Worm (Caenorhabditis elegans) whole organism, late embryonic: ENCODE results near the gene math-22.

Source experiments
- C38D4.7 ChIP-seq: fragments of 200-800 bp; sonication (Bioruptor generic); optimal IDR thresholded peaks from 2 replicates; lab custom pipeline; 2018; ENCODE audit warnings: mild to moderate bottlenecking, missing genetic modification characterization, moderate library complexity, missing compliant biosample characterization
- K02D7.2 ChIP-seq: sonication (generic microtip); optimal IDR thresholded peaks from 2 replicates; lab custom pipeline; 2017; ENCODE audit warnings: mild to moderate bottlenecking, missing genetic modification characterization, missing compliant biosample characterization
- K09A11.1 ChIP-seq: sonication (generic microtip); optimal IDR thresholded peaks from 2 replicates; lab custom pipeline; 2017; ENCODE audit warnings: antibody characterized with exemption, mild to moderate bottlenecking, missing genetic modification characterization, missing compliant biosample characterization; ENCODE audit not compliant: insufficient read depth
- T23F11.4 ChIP-seq: fragments of 200-800 bp; sonication (Bioruptor generic); optimal IDR thresholded peaks from 2 replicates; lab custom pipeline; 2018; ENCODE audit warnings: mild to moderate bottlenecking, missing genetic modification characterization, missing compliant biosample characterization
- ahr-1 ChIP-seq: sonication (generic microtip); optimal IDR thresholded peaks from 2 replicates; lab custom pipeline; 2016; ENCODE audit warnings: missing genetic modification characterization, missing compliant biosample characterization
- ama-1 ChIP-seq: fragments of 150-350 bp; optimal IDR thresholded peaks from 2 replicates; lab custom pipeline; 2014
- ceh-14 ChIP-seq: sonication (generic microtip); optimal IDR thresholded peaks from 2 replicates; lab custom pipeline; 2016; ENCODE audit warnings: missing genotype, missing genetic modification characterization, missing compliant biosample characterization
- ceh-19 ChIP-seq: fragments of 200-800 bp; sonication (Bioruptor generic); optimal IDR thresholded peaks from 2 replicates; lab custom pipeline; 2018; ENCODE audit warnings: mild to moderate bottlenecking, missing genetic modification characterization, missing compliant biosample characterization
- ceh-24 ChIP-seq: sonication (generic microtip); optimal IDR thresholded peaks from 2 replicates; lab custom pipeline; 2016; ENCODE audit warnings: mild to moderate bottlenecking, missing genetic modification characterization, missing compliant biosample characterization
- ceh-45 ChIP-seq: fragments of 200-800 bp; sonication (Bioruptor generic); IDR thresholded peaks from 2 replicates; pipeline ENCODE4 v1.3.6; 2022; ENCODE audit warnings: missing genetic modification reagents, missing genetic modification characterization, missing compliant biosample characterization
- ceh-48 ChIP-seq: sonication (generic microtip); optimal IDR thresholded peaks from 2 replicates; lab custom pipeline; 2016; ENCODE audit warnings: missing genetic modification characterization, inconsistent platforms, missing compliant biosample characterization
- ceh-9 ChIP-seq: sonication (generic microtip); optimal IDR thresholded peaks from 2 replicates; lab custom pipeline; 2016; ENCODE audit warnings: mild to moderate bottlenecking, missing genetic modification characterization, inconsistent platforms, missing compliant biosample characterization
- che-1 ChIP-seq: sonication (generic microtip); optimal IDR thresholded peaks from 2 replicates; lab custom pipeline; 2016; ENCODE audit warnings: mild to moderate bottlenecking, missing genetic modification characterization, missing compliant biosample characterization
- dmd-4 ChIP-seq: sonication (generic microtip); optimal IDR thresholded peaks from 2 replicates; lab custom pipeline; 2016; ENCODE audit warnings: borderline replicate concordance, missing genetic modification characterization, missing compliant biosample characterization
- dve-1 ChIP-seq: sonication (generic microtip); optimal IDR thresholded peaks from 2 replicates; lab custom pipeline; 2017; ENCODE audit warnings: antibody characterized with exemption, mild to moderate bottlenecking, missing genetic modification characterization, missing compliant biosample characterization
- elt-2 ChIP-seq: sonication (generic microtip); optimal IDR thresholded peaks from 2 replicates; lab custom pipeline; 2016; ENCODE audit warnings: missing genetic modification reagents, missing genetic modification characterization, missing compliant biosample characterization
- ets-4 ChIP-seq: sonication (generic microtip); optimal IDR thresholded peaks from 2 replicates; lab custom pipeline; 2016; ENCODE audit warnings: missing genetic modification characterization, missing compliant biosample characterization
- eyg-1 ChIP-seq: sonication (generic microtip); optimal IDR thresholded peaks from 2 replicates; lab custom pipeline; 2016; ENCODE audit warnings: missing genotype, missing genetic modification characterization, missing compliant biosample characterization
- fkh-6 ChIP-seq: sonication (generic microtip); optimal IDR thresholded peaks from 2 replicates; lab custom pipeline; 2016; ENCODE audit warnings: missing genetic modification characterization, missing compliant biosample characterization
- hlh-15 ChIP-seq: sonication (generic microtip); optimal IDR thresholded peaks from 2 replicates; lab custom pipeline; 2016; ENCODE audit warnings: missing genetic modification characterization, missing compliant biosample characterization
- hlh-30 ChIP-seq: sonication (generic microtip); optimal IDR thresholded peaks from 2 replicates; lab custom pipeline; 2017; ENCODE audit warnings: antibody characterized with exemption, missing genetic modification characterization, missing compliant biosample characterization; ENCODE audit not compliant: insufficient read depth
- hlh-6 ChIP-seq: sonication (generic microtip); optimal IDR thresholded peaks from 2 replicates; lab custom pipeline; 2016; ENCODE audit warnings: missing genotype, missing genetic modification characterization, missing compliant biosample characterization
- hlh-8 ChIP-seq: sonication (generic microtip); optimal IDR thresholded peaks from 2 replicates; lab custom pipeline; 2016; ENCODE audit warnings: missing genotype, missing genetic modification characterization, missing compliant biosample characterization
- lim-6 ChIP-seq: sonication (generic microtip); optimal IDR thresholded peaks from 2 replicates; lab custom pipeline; 2016; ENCODE audit warnings: missing genetic modification characterization, missing compliant biosample characterization
- lin-11 ChIP-seq: fragments of 200-800 bp; sonication (Bioruptor generic); optimal IDR thresholded peaks from 2 replicates; lab custom pipeline; 2018; ENCODE audit warnings: mild to moderate bottlenecking, missing genetic modification characterization, missing compliant biosample characterization
- madf-2 ChIP-seq: sonication (generic microtip); optimal IDR thresholded peaks from 2 replicates; lab custom pipeline; 2017; ENCODE audit warnings: missing genetic modification characterization, missing compliant biosample characterization
- mec-3 ChIP-seq: sonication (generic microtip); optimal IDR thresholded peaks from 2 replicates; lab custom pipeline; 2016; ENCODE audit warnings: borderline replicate concordance, missing genetic modification characterization, missing compliant biosample characterization
- nhr-232 ChIP-seq: sonication (generic microtip); optimal IDR thresholded peaks from 2 replicates; lab custom pipeline; 2016; ENCODE audit warnings: missing genetic modification characterization, missing compliant biosample characterization
- pag-3 ChIP-seq: sonication (generic microtip); optimal IDR thresholded peaks from 2 replicates; lab custom pipeline; 2016; ENCODE audit warnings: missing compliant biosample characterization, missing genetic modification characterization, borderline replicate concordance
- pat-9 ChIP-seq: fragments of 200-800 bp; sonication (Bioruptor generic); optimal IDR thresholded peaks from 2 replicates; lab custom pipeline; 2018; ENCODE audit warnings: mild to moderate bottlenecking, missing genetic modification characterization, moderate library complexity, missing compliant biosample characterization
- pqm-1 ChIP-seq: sonication (generic microtip); optimal IDR thresholded peaks from 2 replicates; lab custom pipeline; 2016; ENCODE audit warnings: missing genetic modification characterization, missing compliant biosample characterization
- ref-2 ChIP-seq: sonication (generic microtip); optimal IDR thresholded peaks from 2 replicates; lab custom pipeline; 2016; ENCODE audit warnings: missing genetic modification characterization, missing compliant biosample characterization
- rnt-1 ChIP-seq: sonication (generic microtip); optimal IDR thresholded peaks from 2 replicates; lab custom pipeline; 2016; ENCODE audit warnings: missing genetic modification characterization, missing compliant biosample characterization
- sox-4 ChIP-seq: sonication (generic microtip); optimal IDR thresholded peaks from 2 replicates; lab custom pipeline; 2017; ENCODE audit warnings: mild to moderate bottlenecking, missing genetic modification characterization, inconsistent platforms, missing compliant biosample characterization
- syd-9 ChIP-seq: sonication (generic microtip); optimal IDR thresholded peaks from 2 replicates; lab custom pipeline; 2016; ENCODE audit warnings: mild to moderate bottlenecking, missing genetic modification characterization, moderate library complexity, missing compliant biosample characterization
- tbx-2 ChIP-seq: sonication (generic microtip); optimal IDR thresholded peaks from 2 replicates; lab custom pipeline; 2016; ENCODE audit warnings: missing genetic modification characterization, missing compliant biosample characterization
- ttx-3 ChIP-seq: sonication (generic microtip); optimal IDR thresholded peaks from 2 replicates; lab custom pipeline; 2016; ENCODE audit warnings: missing genetic modification reagents, missing genetic modification characterization, missing compliant biosample characterization
- unc-42 ChIP-seq: sonication (generic microtip); optimal IDR thresholded peaks from 2 replicates; lab custom pipeline; 2016; ENCODE audit warnings: missing genotype, missing genetic modification characterization, missing compliant biosample characterization

math-22 gene

DNA sequence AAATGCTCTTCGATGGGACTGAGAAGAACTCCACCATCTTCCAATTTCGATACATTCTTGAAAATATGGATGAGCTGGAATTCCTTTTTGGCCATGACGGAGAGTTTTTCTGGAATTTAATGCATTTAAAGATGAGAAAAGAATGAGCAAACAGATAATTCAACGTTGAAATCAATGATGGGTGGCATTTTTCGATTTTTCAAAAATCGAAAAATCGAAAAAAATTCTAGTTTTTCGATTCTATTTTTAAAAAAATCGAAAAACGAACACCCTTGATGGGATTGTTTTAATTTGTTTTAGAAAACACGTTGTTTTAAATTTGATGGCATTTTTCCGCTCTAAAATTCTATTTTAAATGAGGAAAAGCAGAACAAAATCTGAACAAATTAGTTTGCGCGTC lies 7.5 kb downstream of the math-22 start, which contains the start of gene math-31:
Gene math-31 (minus strand): TSS at position 101 of the 400 bp plus-strand sequence.
- no peak for TF ChIP-seq eyg-1 (tag; lab: Kevin White, UChicago)
- TF ChIP-seq ceh-19 (GFP tag; lab: Kevin White, UChicago): no peak
- no peak for TF ChIP-seq hlh-6 (tag; lab: Kevin White, UChicago)
- TF ChIP-seq ceh-45: no peak
- no peak for TF ChIP-seq nhr-232 (tag; lab: Kevin White, UChicago)
- no peak for TF ChIP-seq rnt-1 (tag; lab: Kevin White, UChicago)
- TF ChIP-seq ceh-14: no peak
- no peak for TF ChIP-seq pat-9
- TF ChIP-seq hlh-15: no peak
- TF ChIP-seq ceh-24: no peak
- no peak for TF ChIP-seq ahr-1 (tag; lab: Kevin White, UChicago)
- no peak for TF ChIP-seq hlh-30 (tag; lab: Kevin White, UChicago)
- TF ChIP-seq syd-9 (tag; lab: Kevin White, UChicago): no peak
- TF ChIP-seq unc-42: no peak
- no peak for TF ChIP-seq tbx-2 (tag; lab: Kevin White, UChicago)
- no peak for TF ChIP-seq sox-4 (tag; lab: Kevin White, UChicago)
- TF ChIP-seq ceh-48: no peak
- TF ChIP-seq K09A11.1 (tag; lab: Kevin White, UChicago): no peak
- no peak for TF ChIP-seq ref-2 (tag; lab: Kevin White, UChicago)

DNA sequence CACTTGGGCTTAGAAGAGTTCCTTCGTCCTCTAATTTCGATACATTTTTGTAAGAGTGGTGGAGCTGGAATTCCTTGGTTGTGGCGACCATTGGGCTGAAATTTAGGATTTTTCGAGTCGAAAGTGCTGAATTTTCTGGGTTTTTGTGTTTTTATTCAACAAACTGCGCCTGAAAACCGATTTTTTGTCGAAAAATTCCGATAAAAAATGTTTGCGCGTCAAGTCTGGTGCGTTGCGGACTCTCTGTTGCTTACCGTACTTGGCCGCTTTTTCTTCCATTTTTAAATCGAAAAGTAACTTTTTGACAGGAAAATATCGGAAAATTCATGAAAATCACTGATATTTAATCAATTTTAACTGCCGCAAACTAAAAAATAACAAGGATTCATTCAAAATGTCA lies 12.7 kb downstream of the math-22 start, which contains the start of gene bath-4:
Gene bath-4 (minus strand): TSS at position 101 of the 400 bp plus-strand sequence.
- no peak for TF ChIP-seq hlh-8 (tag; lab: Kevin White, UChicago)
- TF ChIP-seq elt-2: no peak
- TF ChIP-seq ahr-1 (tag; lab: Kevin White, UChicago): no peak
- no peak for TF ChIP-seq ceh-9 (tag; lab: Kevin White, UChicago)
- no peak for TF ChIP-seq mec-3 (tag; lab: Kevin White, UChicago)
- TF ChIP-seq ets-4 (tag; lab: Kevin White, UChicago): no peak
- no peak for TF ChIP-seq sox-4 (tag; lab: Kevin White, UChicago)
- TF ChIP-seq ama-1 (lab: Kevin White, UChicago): no peak

DNA sequence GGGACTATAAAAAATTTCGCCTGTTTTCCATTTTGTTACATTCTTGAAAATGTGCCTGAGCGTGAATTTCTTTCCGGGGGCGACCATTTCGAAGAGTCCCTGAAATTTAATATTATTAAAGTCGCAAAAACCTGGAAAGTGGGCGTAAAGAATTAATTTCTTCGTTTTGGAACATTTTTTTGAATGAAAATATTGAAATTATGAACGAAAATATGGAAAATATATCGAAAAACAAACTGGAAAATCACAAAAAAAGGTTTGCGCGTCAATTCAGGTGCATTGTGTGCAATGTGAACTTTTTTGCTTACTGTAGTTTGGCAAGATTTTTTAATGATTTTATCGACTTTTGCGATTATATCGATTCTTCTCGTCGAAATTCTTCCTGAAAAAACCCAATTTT lies 15.8 kb downstream of the math-22 start, which contains the start of gene bath-7:
Gene bath-7 (minus strand): TSS at position 101 of the 400 bp plus-strand sequence.
- TF ChIP-seq ref-2 (tag; lab: Kevin White, UChicago) (no peak), ttx-3 (tag; lab: Kevin White, UChicago) (no peak)

ce11 chrII:1922665-1923187 lies 17.5 kb downstream of the math-22 start, which contains the start of the genes bath-2 and F52C6.4:
bath-2 (minus strand) TSS chrII:1922765.
F52C6.4 (plus strand) TSS chrII:1923137.
- TF ChIP-seq dve-1: no peak
- TF ChIP-seq C38D4.7: no peak
- no peak for TF ChIP-seq ceh-48
- TF ChIP-seq hlh-15: no peak
- TF ChIP-seq T23F11.4 (GFP tag; lab: Kevin White, UChicago): no peak
- TF ChIP-seq che-1 (tag; lab: Kevin White, UChicago): no peak
- TF ChIP-seq ama-1 (lab: Kevin White, UChicago): no peak
- no peak for TF ChIP-seq pqm-1 (tag; lab: Kevin White, UChicago)
- no peak for TF ChIP-seq fkh-6
- no peak for TF ChIP-seq mec-3 (tag; lab: Kevin White, UChicago)
- TF ChIP-seq K02D7.2 (tag; lab: Kevin White, UChicago): no peak
- TF ChIP-seq dmd-4: no peak
- no peak for TF ChIP-seq nhr-232 (tag; lab: Kevin White, UChicago)
- TF ChIP-seq lim-6 (tag; lab: Kevin White, UChicago): no peak
- TF ChIP-seq madf-2 (tag; lab: Kevin White, UChicago): no peak
- TF ChIP-seq pag-3 (tag; lab: Kevin White, UChicago): no peak
- TF ChIP-seq tbx-2 (tag; lab: Kevin White, UChicago): no peak
- TF ChIP-seq lin-11 (tag; lab: Kevin White, UChicago): no peak
- TF ChIP-seq, all 69 proteins: peak for 0
